In genomic region chr2L:4982098-4982646, dm6 we compare ENCODE assay signal across 3 fruit fly cellular contexts.
TF ChIP-seq lines count a peak whose summit lies in the region.

No protein-coding gene starts in this region.

- no peak for TF ChIP-seq CTCF in whole organism, embryonic (GFP tag; optimal IDR thresholded peaks at IDR 0.05; lab: Kevin White, UChicago)

TF ChIP-seq in whole organism, adult, 20 proteins besides CTCF, POLR2A, EP300 and RAD21:
- TF ChIP-seq cnc (optimal IDR thresholded peaks at IDR 0.05; lab: Kevin White, UChicago), result no peak
- peak; percentile 41 for TF ChIP-seq tj (GFP tag; optimal IDR thresholded peaks at IDR 0.05; lab: Kevin White, UChicago)
- peak; percentile 9 for TF ChIP-seq pad (GFP tag; optimal IDR thresholded peaks at IDR 0.05; lab: Kevin White, UChicago)
- peak; percentile 86 for TF ChIP-seq ovo (GFP tag; optimal IDR thresholded peaks at IDR 0.05; lab: Kevin White, UChicago)

TF ChIP-seq in whole organism, embryonic, 481 proteins besides CTCF, POLR2A, EP300 and RAD21:
- TF ChIP-seq CG18011 (GFP tag; optimal IDR thresholded peaks at IDR 0.05; lab: Kevin White, UChicago), result no peak
- TF ChIP-seq Dek (tag; optimal IDR thresholded peaks at IDR 0.05; lab: Kevin White, UChicago), result no peak
- TF ChIP-seq Ets65A (GFP tag; lab: Kevin White, UChicago), result peak; percentile 88
- TF ChIP-seq gsb-n (tag; optimal IDR thresholded peaks at IDR 0.05; lab: Kevin White, UChicago), result no peak
- no peak for TF ChIP-seq ATbp (GFP tag; optimal IDR thresholded peaks at IDR 0.05; lab: Kevin White, UChicago)
- peak; percentile 60 for TF ChIP-seq onecut (GFP tag; IDR thresholded peaks at IDR 0.05; lab: Robert Waterston, UW)
- peak; percentile 58 for TF ChIP-seq scrt (GFP tag; optimal IDR thresholded peaks at IDR 0.05; lab: Kevin White, UChicago)
- TF ChIP-seq Med (GFP tag; lab: Kevin White, UChicago), result peak; percentile 78
- no peak for TF ChIP-seq fd3F (GFP tag; optimal IDR thresholded peaks at IDR 0.05; lab: Kevin White, UChicago)
- no peak for TF ChIP-seq lov (optimal IDR thresholded peaks at IDR 0.05; lab: Kevin White, UChicago)
- 0 out of 3 replicates have a peak, but pooled peaks have one; percentile 42 for TF ChIP-seq lov (GFP tag; IDR thresholded peaks at IDR 0.05; lab: Robert Waterston, UW)
- TF ChIP-seq Sin3A (optimal IDR thresholded peaks at IDR 0.05; lab: Kevin White, UChicago), result no peak
- TF ChIP-seq D19B (GFP tag; optimal IDR thresholded peaks at IDR 0.05; lab: Kevin White, UChicago), result no peak
- TF ChIP-seq sens (GFP tag; lab: Kevin White, UChicago), result peak; percentile 61

TF ChIP-seq in whole organism, wandering third instar larva, 38 proteins besides CTCF, POLR2A, EP300 and RAD21:
- no peak for TF ChIP-seq CG32264 (GFP tag; optimal IDR thresholded peaks at IDR 0.05; lab: Kevin White, UChicago)
- peak; percentile 80 for TF ChIP-seq jim (GFP tag; optimal IDR thresholded peaks at IDR 0.05; lab: Kevin White, UChicago)
- TF ChIP-seq Dfd (GFP tag; optimal IDR thresholded peaks at IDR 0.05; lab: Kevin White, UChicago), result no peak
- no peak for TF ChIP-seq Vsx2 (GFP tag; optimal IDR thresholded peaks at IDR 0.05; lab: Kevin White, UChicago; ENCODE audit: partially characterized antibody)
- peak; percentile 3 for TF ChIP-seq Hr83 (GFP tag; optimal IDR thresholded peaks at IDR 0.05; lab: Kevin White, UChicago; ENCODE audit: poor library complexity, severe bottlenecking)
- TF ChIP-seq sv (GFP tag; optimal IDR thresholded peaks at IDR 0.05; lab: Kevin White, UChicago), result no peak
- no peak for TF ChIP-seq N (GFP tag; optimal IDR thresholded peaks at IDR 0.05; lab: Kevin White, UChicago)
